Fruit fly (Drosophila melanogaster): ENCODE data around the gene CG6171.

CG6171 gene

DNA sequence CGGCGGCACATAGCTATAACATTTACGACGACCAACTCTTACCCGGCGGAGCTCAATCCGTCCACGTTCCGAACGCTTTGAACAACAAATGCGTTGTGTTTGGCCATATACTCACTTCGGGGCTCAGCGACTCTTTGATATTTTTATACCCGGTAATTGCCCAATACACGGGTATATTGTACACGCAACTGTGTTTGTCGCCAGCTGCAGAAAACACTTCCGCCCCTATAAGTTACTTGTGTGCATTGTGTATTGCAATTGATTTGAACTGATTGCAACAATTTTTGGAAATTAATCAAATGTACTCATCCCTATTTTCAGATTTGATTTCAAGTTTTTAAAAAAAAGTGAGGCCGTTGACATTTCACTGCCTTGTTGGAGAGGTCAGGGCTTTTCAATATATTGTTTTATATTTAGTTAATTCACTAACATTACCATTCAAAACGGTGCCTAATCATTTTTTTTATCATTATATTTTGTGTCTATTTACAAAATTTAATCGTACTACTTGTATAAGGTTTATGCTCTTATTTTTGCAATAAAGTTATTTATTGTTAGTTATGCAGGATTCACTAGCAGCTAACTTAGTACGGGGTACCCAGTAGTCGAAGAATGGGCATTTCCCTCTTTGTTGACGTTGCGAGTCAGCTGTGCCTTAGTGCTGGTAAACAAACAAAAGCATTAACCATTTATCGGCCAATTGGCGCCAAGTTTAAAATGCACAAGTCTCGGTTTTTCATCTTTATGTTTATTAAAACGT, 20.6 kb downstream of the CG6171 start, which contains the start of gene Nagk (continued):
- TF ChIP-seq Camta (GFP tag; optimal IDR thresholded peaks at IDR 0.05) = peak; percentile 40
- TF ChIP-seq CG8359 (GFP tag; optimal IDR thresholded peaks at IDR 0.05; ENCODE audit: borderline replicate concordance) = no peak
- TF ChIP-seq CHES-1-like (GFP tag; optimal IDR thresholded peaks at IDR 0.05) = peak; percentile 38
- peak; percentile 67 for TF ChIP-seq CG10543 (GFP tag; optimal IDR thresholded peaks at IDR 0.05)
- peak in 1 of 2 experiments; percentile 27 for TF ChIP-seq pan (optimal IDR thresholded peaks at IDR 0.05)
- TF ChIP-seq pan (GFP tag; optimal IDR thresholded peaks at IDR 0.05 in 1 of 2, IDR thresholded peaks at IDR 0.05 in 1 of 2) = peak in 1 of 2 experiments; percentile 55
- TF ChIP-seq CG43689 (GFP tag; IDR thresholded peaks at IDR 0.05) = 0 out of 2 replicates have a peak, but pooled peaks have one; percentile 11
- TF ChIP-seq Lim3 (GFP tag; IDR thresholded peaks at IDR 0.05) = no peak
- peak; percentile 13 for TF ChIP-seq wek (GFP tag; optimal IDR thresholded peaks at IDR 0.05)
- TF ChIP-seq Side (GFP tag; optimal IDR thresholded peaks at IDR 0.05) = peak; percentile 69
- peak; percentile 68 for TF ChIP-seq CG10209 (GFP tag; optimal IDR thresholded peaks at IDR 0.05)
- TF ChIP-seq CG18262 (tag; optimal IDR thresholded peaks at IDR 0.05) = peak; percentile 82
- no peak; the same call in 1 of the 2 replicates for TF ChIP-seq CG31224 (GFP tag; IDR thresholded peaks at IDR 0.05)
- TF ChIP-seq CG8281 (tag; optimal IDR thresholded peaks at IDR 0.05) = peak; percentile 1
- TF ChIP-seq NfI (GFP tag; optimal IDR thresholded peaks at IDR 0.05) = peak; percentile 45
- peak; percentile 46 for TF ChIP-seq Nf-YB (GFP tag; optimal IDR thresholded peaks at IDR 0.05)
- peak; percentile 50 for TF ChIP-seq CG34376 (GFP tag; optimal IDR thresholded peaks at IDR 0.05)
- peak; percentile 29; the same call in 1 of the 2 replicates for TF ChIP-seq CG10366 (GFP tag; IDR thresholded peaks at IDR 0.05)
- no peak for TF ChIP-seq run (tag; optimal IDR thresholded peaks at IDR 0.05)
- peak; percentile 61 for TF ChIP-seq CG1233 (GFP tag; optimal IDR thresholded peaks at IDR 0.05)
- TF ChIP-seq CG16863 (GFP tag; optimal IDR thresholded peaks at IDR 0.05) = peak; percentile 60
- TF ChIP-seq CG8388 (GFP tag; optimal IDR thresholded peaks at IDR 0.05) = peak; percentile 41
- TF ChIP-seq BEAF-32 (GFP tag; optimal IDR thresholded peaks at IDR 0.05) = peak; percentile 14
- TF ChIP-seq dan (GFP tag; IDR thresholded peaks at IDR 0.05) = no peak
- TF ChIP-seq CG2889 (GFP tag; IDR thresholded peaks at IDR 0.05) = no peak
- TF ChIP-seq ssp (GFP tag; IDR thresholded peaks at IDR 0.05) = peak; percentile 46
- peak; percentile 32 for TF ChIP-seq CG9932 (GFP tag; IDR thresholded peaks at IDR 0.05)
- peak; percentile 92 for TF ChIP-seq gcm (GFP tag; optimal IDR thresholded peaks at IDR 0.05)
- peak; percentile 61; the same call in 2 of the 3 replicates for TF ChIP-seq CG11456 (GFP tag; IDR thresholded peaks at IDR 0.05)
- peak; percentile 64 for TF ChIP-seq CG2116 (GFP tag; optimal IDR thresholded peaks at IDR 0.05)
- TF ChIP-seq Xbp1 (GFP tag; optimal IDR thresholded peaks at IDR 0.05) = peak; percentile 64
- TF ChIP-seq Ets97D (GFP tag; optimal IDR thresholded peaks at IDR 0.05) = peak; percentile 35
- TF ChIP-seq CG14860 (GFP tag; IDR thresholded peaks at IDR 0.05; ENCODE audit: partially characterized antibody) = no peak
- TF ChIP-seq Oaz (GFP tag; IDR thresholded peaks at IDR 0.05) = no peak
- peak; percentile 58 for TF ChIP-seq Dip3 (GFP tag; optimal IDR thresholded peaks at IDR 0.05)
- peak; percentile 45 for TF ChIP-seq emc (GFP tag; optimal IDR thresholded peaks at IDR 0.05)
- no peak for TF ChIP-seq CG9876 (GFP tag; optimal IDR thresholded peaks at IDR 0.05)
- peak; percentile 18 for TF ChIP-seq CG5180 (GFP tag; optimal IDR thresholded peaks at IDR 0.05)
- TF ChIP-seq CG13894 (tag; optimal IDR thresholded peaks at IDR 0.05) = peak; percentile 39
- peak; percentile 84 for TF ChIP-seq CG9727 (GFP tag; optimal IDR thresholded peaks at IDR 0.05)
- no peak for TF ChIP-seq CG6254 (GFP tag; optimal IDR thresholded peaks at IDR 0.05)
- TF ChIP-seq Atf-2 (GFP tag; optimal IDR thresholded peaks at IDR 0.05) = peak; percentile 69
- TF ChIP-seq Usf (GFP tag; optimal IDR thresholded peaks at IDR 0.05) = peak; percentile 31
- peak; percentile 64 for TF ChIP-seq zfh2 (GFP tag; optimal IDR thresholded peaks at IDR 0.05)
- peak; percentile 34 for TF ChIP-seq ftz-f1 (GFP tag; optimal IDR thresholded peaks at IDR 0.05)
- TF ChIP-seq pnt (GFP tag; optimal IDR thresholded peaks at IDR 0.05) = no peak
- TF ChIP-seq CG31441 (GFP tag; IDR thresholded peaks at IDR 0.05) = peak; percentile 70
- TF ChIP-seq HLH54F (GFP tag; optimal IDR thresholded peaks at IDR 0.05) = peak; percentile 57
- peak; percentile 56 for TF ChIP-seq CG17328 (GFP tag; IDR thresholded peaks at IDR 0.05)

All from whole organism, embryonic.